Fruit fly (Drosophila melanogaster) S2 (cell line): ENCODE data around the gene zetaCOP.

Source experiments
- CG8478 ChIP-seq: fragments of >200 bp; optimal IDR thresholded peaks from 2 replicates; lab custom pipeline; 2018
- CTCF ChIP-seq, 2 experiments: fragments of >200 bp; optimal IDR thresholded peaks; 2 replicates each; lab custom pipeline; 2018

DNA sequence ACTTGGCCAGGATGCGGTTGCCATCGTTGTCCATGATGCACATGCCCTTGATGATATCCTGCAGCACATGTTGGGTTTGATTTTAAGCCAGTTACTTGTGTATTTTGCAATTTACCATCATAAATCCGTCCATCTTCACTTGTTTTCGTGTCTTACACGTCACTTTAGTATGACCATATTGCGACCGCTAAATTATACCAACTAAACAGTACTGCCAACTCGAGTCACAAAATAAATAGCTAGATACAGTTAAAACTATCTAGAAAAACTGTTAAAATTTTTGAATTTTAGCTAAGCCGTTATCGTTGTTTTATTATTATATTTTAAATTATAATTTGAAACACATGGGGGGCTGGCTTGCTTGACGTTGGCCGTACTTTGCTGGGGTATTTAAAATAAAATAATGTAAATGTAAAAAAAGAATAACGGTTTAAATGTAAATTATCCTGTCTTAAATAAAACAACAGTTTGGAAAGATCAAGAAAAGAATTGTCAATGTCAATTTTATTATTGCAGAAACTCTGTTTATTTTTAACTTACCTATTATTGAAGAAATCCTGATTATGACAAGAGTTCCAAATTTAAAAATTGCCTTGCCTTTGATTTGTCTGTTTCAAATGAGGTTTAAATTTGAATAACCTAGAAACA lies at the start of gene zetaCOP, which contains the start of gene CG13032:
- TF ChIP-seq CG8478 (lab: Kevin White, UChicago) (no peak), CTCF (optimal IDR thresholded peaks at IDR 0.05; lab: Kevin White, UChicago) (no peak)
